Fruit fly (Drosophila melanogaster) whole organism, embryonic: Measurements from ENCODE around the gene chif.
A peak's percentile ranks its signal among the peaks of the same experiment; 100 is the strongest.

Source experiments
- ATbp ChIP-seq: fragments of 200-800 bp; sonication (Bioruptor generic); optimal IDR thresholded peaks from 2 replicates; lab custom pipeline; 2017; ENCODE audit warnings: missing biosample characterization, mild to moderate bottlenecking, missing genetic modification characterization, missing genetic modification reagents
- B-H2 ChIP-seq: fragments of 200-800 bp; sonication (Bioruptor generic); optimal IDR thresholded peaks from 2 replicates; lab custom pipeline; 2018; ENCODE audit warnings: missing biosample characterization, mild to moderate bottlenecking, missing genetic modification characterization
- CG11723 ChIP-seq: fragments of 200-800 bp; sonication (Bioruptor generic); optimal IDR thresholded peaks from 2 replicates; lab custom pipeline; 2017; ENCODE audit warnings: missing biosample characterization, mild to moderate bottlenecking, missing genetic modification characterization
- CG1233 ChIP-seq: fragments of 200-800 bp; sonication (Bioruptor generic); optimal IDR thresholded peaks from 4 replicates; lab custom pipeline; 2018; ENCODE audit warnings: missing biosample characterization, mild to moderate bottlenecking, missing genetic modification characterization
- CG12769 ChIP-seq: fragments of 200-800 bp; sonication (Bioruptor generic); optimal IDR thresholded peaks from 2 replicates; lab custom pipeline; 2019; ENCODE audit warnings: missing biosample characterization, mild to moderate bottlenecking, missing genetic modification characterization, moderate library complexity
- CG16815 ChIP-seq: fragments of 200-800 bp; sonication (Bioruptor generic); optimal IDR thresholded peaks from 3 replicates; lab custom pipeline; 2017; ENCODE audit warnings: missing biosample characterization, mild to moderate bottlenecking, missing genetic modification characterization
- CG18262 ChIP-seq: fragments of 200-800 bp; optimal IDR thresholded peaks from 3 replicates; lab custom pipeline; 2019; ENCODE audit warnings: missing biosample characterization, mild to moderate bottlenecking, missing genetic modification characterization, moderate library complexity
- CG18476 ChIP-seq: fragments of 200-800 bp; sonication (Bioruptor generic); optimal IDR thresholded peaks from 2 replicates; lab custom pipeline; 2016; ENCODE audit warnings: missing biosample characterization, mild to moderate bottlenecking, missing genetic modification characterization
- CG2202 ChIP-seq: fragments of 200-800 bp; sonication (Bioruptor generic); optimal IDR thresholded peaks from 2 replicates; lab custom pipeline; 2018; ENCODE audit warnings: missing biosample characterization, mild to moderate bottlenecking, missing genetic modification characterization
- CG31441 ChIP-seq: fragments of 200-800 bp; sonication (Bioruptor generic); IDR thresholded peaks from 2 replicates; pipeline ENCODE4 v1.3.6; 2022; ENCODE audit warnings: missing biosample characterization, missing genetic modification characterization
- CG33557 ChIP-seq: fragments of 200-800 bp; sonication (Bioruptor generic); optimal IDR thresholded peaks from 2 replicates; lab custom pipeline; 2019; ENCODE audit warnings: missing biosample characterization, mild to moderate bottlenecking, missing genetic modification characterization, moderate library complexity
- CG34376 ChIP-seq: fragments of 200-800 bp; sonication (Bioruptor generic); optimal IDR thresholded peaks from 2 replicates; lab custom pipeline; 2018; ENCODE audit warnings: missing biosample characterization, mild to moderate bottlenecking, missing genetic modification characterization
- CG4424 ChIP-seq: fragments of 200-800 bp; sonication (Bioruptor generic); optimal IDR thresholded peaks from 3 replicates; lab custom pipeline; 2016; ENCODE audit warnings: missing biosample characterization, missing genetic modification characterization
- CG7372 ChIP-seq: fragments of 200-800 bp; sonication (Bioruptor generic); IDR thresholded peaks from 2 replicates; pipeline ENCODE4 v1.3.6; 2022; ENCODE audit warnings: missing biosample characterization, missing genetic modification characterization
- CG7786 ChIP-seq: fragments of 200-800 bp; sonication (Bioruptor generic); optimal IDR thresholded peaks from 2 replicates; lab custom pipeline; 2016; ENCODE audit warnings: missing biosample characterization, missing genetic modification characterization
- CG8281 ChIP-seq: fragments of 200-800 bp; sonication (Bioruptor generic); optimal IDR thresholded peaks from 2 replicates; lab custom pipeline; 2018; ENCODE audit warnings: missing biosample characterization, mild to moderate bottlenecking, missing genetic modification characterization, moderate library complexity
- CG8924 ChIP-seq: fragments of 200-800 bp; optimal IDR thresholded peaks from 3 replicates; lab custom pipeline; 2019; ENCODE audit warnings: missing biosample characterization, mild to moderate bottlenecking, missing genetic modification characterization, moderate library complexity
- CG9932 ChIP-seq: fragments of 200-800 bp; sonication (Bioruptor generic); IDR thresholded peaks from 2 replicates; pipeline ENCODE4 v1.3.6; 2022; ENCODE audit warnings: missing biosample characterization, missing genetic modification characterization
- Eip74EF ChIP-seq, 2 experiments: fragments of 200-800 bp in 1 of 2; fragments of >200 bp in 1 of 2; sonication (Bioruptor generic) in 1 of 2; optimal IDR thresholded peaks; 2 replicates each; lab custom pipeline; 2017 to 2019; ENCODE audit warnings: missing biosample characterization in 2 of 2, missing genetic modification characterization in 2 of 2, mild to moderate bottlenecking in 1 of 2, moderate library complexity in 1 of 2
- Ets97D ChIP-seq: fragments of 200-800 bp; sonication (Bioruptor generic); optimal IDR thresholded peaks from 3 replicates; lab custom pipeline; 2016; ENCODE audit warnings: missing biosample characterization, missing genetic modification characterization
- Fer2 ChIP-seq: fragments of 200-800 bp; sonication (Bioruptor generic); optimal IDR thresholded peaks from 2 replicates; lab custom pipeline; 2018; ENCODE audit warnings: missing biosample characterization, mild to moderate bottlenecking, missing genetic modification characterization, moderate library complexity
- GATAe ChIP-seq: fragments of 200-800 bp; sonication (Bioruptor generic); conservative IDR thresholded peaks from 2 replicates; pipeline ENCODE4 v1.3.6; 2022; ENCODE audit warnings: missing biosample characterization, missing genetic modification characterization
- Hey ChIP-seq: fragments of 200-800 bp; sonication (Bioruptor generic); optimal IDR thresholded peaks from 3 replicates; lab custom pipeline; 2018; ENCODE audit warnings: missing biosample characterization, mild to moderate bottlenecking, missing genetic modification characterization
- HmgD ChIP-seq: fragments of 200-800 bp; sonication (Bioruptor generic); optimal IDR thresholded peaks from 3 replicates; lab custom pipeline; 2016; ENCODE audit warnings: missing biosample characterization, missing genetic modification characterization
- Lhr ChIP-seq: fragments of 200-800 bp; sonication (Bioruptor generic); optimal IDR thresholded peaks from 3 replicates; lab custom pipeline; 2017; ENCODE audit warnings: mild to moderate bottlenecking, missing biosample characterization, missing genetic modification reagents, missing genetic modification characterization
- NC2β ChIP-seq: fragments of 200-800 bp; sonication (Bioruptor generic); optimal IDR thresholded peaks from 2 replicates; lab custom pipeline; 2016; ENCODE audit warnings: missing biosample characterization, missing genetic modification characterization
- NFAT ChIP-seq: fragments of 200-800 bp; sonication (Bioruptor generic); IDR thresholded peaks from 2 replicates; pipeline ENCODE4 v1.3.6; 2022; ENCODE audit warnings: missing biosample characterization, missing genetic modification characterization
- PHDP ChIP-seq: fragments of 200-800 bp; sonication (Bioruptor generic); optimal IDR thresholded peaks from 3 replicates; lab custom pipeline; 2018; ENCODE audit warnings: missing biosample characterization, mild to moderate bottlenecking, missing genetic modification characterization, moderate library complexity
- Sry-β ChIP-seq: fragments of 200-800 bp; sonication (Bioruptor generic); optimal IDR thresholded peaks from 2 replicates; lab custom pipeline; 2018; ENCODE audit warnings: missing biosample characterization, mild to moderate bottlenecking, missing genetic modification characterization, moderate library complexity
- Usf ChIP-seq: fragments of 200-800 bp; sonication (Bioruptor generic); optimal IDR thresholded peaks from 2 replicates; lab custom pipeline; 2017; ENCODE audit warnings: missing genotype, missing biosample characterization, missing genetic modification characterization
- ab ChIP-seq: fragments of 200-800 bp; sonication (Bioruptor generic); optimal IDR thresholded peaks from 2 replicates; lab custom pipeline; 2016; ENCODE audit warnings: missing biosample characterization, missing genetic modification characterization
- ase ChIP-seq: fragments of 200-800 bp; sonication (Bioruptor generic); IDR thresholded peaks from 3 replicates; pipeline ENCODE4 v1.3.6; 2022; ENCODE audit warnings: missing biosample characterization, missing genetic modification characterization
- dati ChIP-seq: fragments of 200-800 bp; sonication (Bioruptor generic); IDR thresholded peaks from 2 replicates; pipeline ENCODE4 v1.3.6; 2022; ENCODE audit warnings: missing biosample characterization, missing genetic modification characterization
- ems ChIP-seq: fragments of 200-800 bp; sonication (Bioruptor generic); optimal IDR thresholded peaks from 3 replicates; lab custom pipeline; 2016; ENCODE audit warnings: missing biosample characterization, missing genetic modification characterization
- exex ChIP-seq: fragments of 200-800 bp; sonication (Bioruptor generic); optimal IDR thresholded peaks from 4 replicates; lab custom pipeline; 2018; ENCODE audit warnings: missing biosample characterization, mild to moderate bottlenecking, missing genetic modification characterization, moderate library complexity
- fd3F ChIP-seq: fragments of 200-800 bp; sonication (Bioruptor generic); optimal IDR thresholded peaks from 2 replicates; lab custom pipeline; 2018; ENCODE audit warnings: missing biosample characterization, mild to moderate bottlenecking, missing genetic modification characterization, moderate library complexity
- fd96Cb ChIP-seq: fragments of 200-800 bp; sonication (Bioruptor generic); optimal IDR thresholded peaks from 2 replicates; lab custom pipeline; 2018; ENCODE audit warnings: missing biosample characterization, mild to moderate bottlenecking, missing genetic modification characterization, moderate library complexity
- fu2 ChIP-seq: fragments of 200-800 bp; sonication (Bioruptor generic); optimal IDR thresholded peaks from 2 replicates; lab custom pipeline; 2016; ENCODE audit warnings: missing biosample characterization, missing genetic modification characterization
- gce ChIP-seq: fragments of 200-800 bp; sonication (Bioruptor generic); IDR thresholded peaks from 3 replicates; pipeline ENCODE4 v1.3.6; 2022; ENCODE audit warnings: missing biosample characterization, missing genetic modification characterization
- knrl ChIP-seq: fragments of 200-800 bp; sonication (Bioruptor generic); IDR thresholded peaks from 3 replicates; pipeline ENCODE4 v1.3.6; 2022; ENCODE audit warnings: missing biosample characterization, missing genetic modification characterization; ENCODE audit not compliant: partially characterized antibody
- lmd ChIP-seq: fragments of 200-800 bp; sonication (Bioruptor generic); IDR thresholded peaks from 2 replicates; pipeline ENCODE4 v1.3.6; 2022; ENCODE audit warnings: missing biosample characterization, missing genetic modification characterization
- nom ChIP-seq: fragments of 200-800 bp; sonication (Bioruptor generic); optimal IDR thresholded peaks from 2 replicates; lab custom pipeline; 2017; ENCODE audit warnings: missing biosample characterization, missing genetic modification characterization, mild to moderate bottlenecking, moderate library complexity, missing genetic modification reagents
- pb ChIP-seq: fragments of 200-800 bp; sonication (Bioruptor generic); optimal IDR thresholded peaks from 3 replicates; lab custom pipeline; 2016; ENCODE audit warnings: missing biosample characterization, missing genetic modification characterization
- phol ChIP-seq: fragments of 200-800 bp; sonication (Bioruptor generic); optimal IDR thresholded peaks from 3 replicates; lab custom pipeline; 2018; ENCODE audit warnings: missing biosample characterization, mild to moderate bottlenecking, missing genetic modification characterization, moderate library complexity
- ranshi ChIP-seq: fragments of 200-800 bp; sonication (Bioruptor generic); IDR thresholded peaks from 2 replicates; pipeline ENCODE4 v1.3.6; 2022; ENCODE audit warnings: missing biosample characterization, missing genetic modification characterization
- sc ChIP-seq, 3 experiments: fragments of >200 bp in 2 of 3; fragments of 200-800 bp in 1 of 3; sonication (Bioruptor generic) in 1 of 3; optimal IDR thresholded peaks; 2 replicates in 2 of 3; 3 replicates in 1 of 3; lab custom pipeline; 2017; ENCODE audit warnings: mild to moderate bottlenecking in 1 of 3, missing biosample characterization in 1 of 3, missing genetic modification characterization in 1 of 3, missing genetic modification reagents in 1 of 3
- slp2 ChIP-seq: fragments of 200-800 bp; sonication (Bioruptor generic); optimal IDR thresholded peaks from 2 replicates; lab custom pipeline; 2016; ENCODE audit warnings: missing biosample characterization, missing genetic modification characterization
- trem ChIP-seq: fragments of 200-800 bp; optimal IDR thresholded peaks from 3 replicates; lab custom pipeline; 2019; ENCODE audit warnings: missing biosample characterization, mild to moderate bottlenecking, missing genetic modification characterization, moderate library complexity
- tx ChIP-seq: fragments of 200-800 bp; sonication (Bioruptor generic); optimal IDR thresholded peaks from 2 replicates; lab custom pipeline; 2016; ENCODE audit warnings: missing biosample characterization, missing genetic modification characterization
- vfl ChIP-seq: fragments of 200-800 bp; sonication (Bioruptor generic); optimal IDR thresholded peaks from 2 replicates; lab custom pipeline; 2016; ENCODE audit warnings: missing biosample characterization, missing genetic modification characterization

chif gene

dm6 chr2L:16329102-16329520 lies 23.3 kb downstream of the chif start, which contains the start of gene mRpL4 (continued):
- no peak for TF ChIP-seq ATbp (GFP tag; lab: Kevin White, UChicago)
- TF ChIP-seq tx (GFP tag; lab: Kevin White, UChicago), result peak; percentile 76
- TF ChIP-seq CG12769, result peak; percentile 56
- no peak for TF ChIP-seq CG8281 (tag; lab: Kevin White, UChicago)
- TF ChIP-seq slp2 (GFP tag; lab: Kevin White, UChicago), result peak; percentile 72
- TF ChIP-seq CG2202 (tag; lab: Kevin White, UChicago), result no peak
- TF ChIP-seq CG9932 (GFP tag; lab: Robert Waterston, UW), result peak; percentile 87
- TF ChIP-seq ab, result peak; percentile 47
- TF ChIP-seq Ets97D (GFP tag; lab: Kevin White, UChicago), result peak; percentile 70
- peak; percentile 43 for TF ChIP-seq CG18476 (GFP tag; lab: Kevin White, UChicago)
- TF ChIP-seq nom, result no peak
- no peak for TF ChIP-seq PHDP (tag; lab: Kevin White, UChicago)
- TF ChIP-seq lmd (GFP tag; lab: Robert Waterston, UW), result peak; percentile 76
- peak; percentile 83 for TF ChIP-seq NFAT (GFP tag; lab: Robert Waterston, UW)
- TF ChIP-seq Usf, result no peak
- peak; percentile 52 for TF ChIP-seq pb (GFP tag; lab: Kevin White, UChicago)
- TF ChIP-seq NC2β, result peak; percentile 60
- TF ChIP-seq ase (GFP tag; lab: Robert Waterston, UW), result no peak; the same call in 1 of the 3 replicates
- peak; percentile 68 for TF ChIP-seq ems (GFP tag; lab: Kevin White, UChicago)
- peak; percentile 69 for TF ChIP-seq CG7786
- peak; percentile 54 for TF ChIP-seq B-H2 (GFP tag; lab: Kevin White, UChicago)
- TF ChIP-seq CG31441 (GFP tag; lab: Robert Waterston, UW), result no peak
- TF ChIP-seq CG16815, result peak; percentile 42
- TF ChIP-seq HmgD, result peak; percentile 79
- no peak; the same call in 1 of the 2 replicates for TF ChIP-seq CG7372
- no peak for TF ChIP-seq Eip74EF (GFP tag; optimal IDR thresholded peaks at IDR 0.05; lab: Kevin White, UChicago)
- TF ChIP-seq GATAe (GFP tag; lab: Robert Waterston, UW), result no peak
- no peak for TF ChIP-seq CG11723 (GFP tag; lab: Kevin White, UChicago)
- peak; percentile 57 for TF ChIP-seq CG18262 (tag; lab: Kevin White, UChicago)
- peak; percentile 69 for TF ChIP-seq Lhr
- TF ChIP-seq ranshi, result peak; percentile 74; the same call in 1 of the 2 replicates
- TF ChIP-seq fd3F (GFP tag; lab: Kevin White, UChicago), result peak; percentile 22
- no peak for TF ChIP-seq CG34376
- TF ChIP-seq dati (GFP tag; lab: Robert Waterston, UW), result no peak
- peak; percentile 4 for TF ChIP-seq CG33557 (GFP tag; lab: Kevin White, UChicago)
- peak; percentile 88 for TF ChIP-seq vfl (GFP tag; lab: Kevin White, UChicago)
- TF ChIP-seq Fer2, result peak; percentile 13
- TF ChIP-seq CG4424 (GFP tag; lab: Kevin White, UChicago), result peak; percentile 77
- TF ChIP-seq exex, result no peak
- peak; percentile 79 for TF ChIP-seq phol (tag; lab: Kevin White, UChicago)
- no peak for TF ChIP-seq sc (optimal IDR thresholded peaks at IDR 0.05; lab: Kevin White, UChicago)
- TF ChIP-seq sc (GFP tag; optimal IDR thresholded peaks at IDR 0.05; lab: Kevin White, UChicago), result peak; percentile 13
- TF ChIP-seq knrl, result peak; percentile 99
- peak; percentile 84 for TF ChIP-seq trem (tag; lab: Kevin White, UChicago)
- peak; percentile 60; the same call in 2 of the 3 replicates for TF ChIP-seq gce
- TF ChIP-seq Hey (tag; lab: Kevin White, UChicago), result no peak
- peak; percentile 70 for TF ChIP-seq fu2 (GFP tag; lab: Kevin White, UChicago)
- peak; percentile 57 for TF ChIP-seq CG8924 (tag; lab: Kevin White, UChicago)
- peak; percentile 44 for TF ChIP-seq CG1233 (GFP tag; lab: Kevin White, UChicago)
- TF ChIP-seq Sry-β (GFP tag; lab: Kevin White, UChicago), result peak; percentile 49
- TF ChIP-seq fd96Cb (tag; lab: Kevin White, UChicago), result peak; percentile 27
